Fruit fly (Drosophila melanogaster) whole organism: ENCODE measurements around the gene CG4768.

Experiments
- CG8478 ChIP-seq: fragments of >200 bp; optimal IDR thresholded peaks from 2 replicates; lab custom pipeline; 2018; ENCODE audit warnings: inconsistent platforms
- Dll ChIP-seq: fragments of >200 bp; optimal IDR thresholded peaks from 2 replicates; lab custom pipeline; 2017
- EcR ChIP-seq, 2 experiments: fragments of >200 bp; optimal IDR thresholded peaks; 2 replicates each; lab custom pipeline; 2017; ENCODE audit warnings: missing biosample characterization in 2 of 2, missing genetic modification characterization in 2 of 2, missing genetic modification reagents in 2 of 2
- pan ChIP-seq: fragments of >200 bp; optimal IDR thresholded peaks from 2 replicates; lab custom pipeline; 2017
- psq ChIP-seq: fragments of >200 bp; optimal IDR thresholded peaks from 2 replicates; lab custom pipeline; 2017
- usp ChIP-seq: fragments of >200 bp; optimal IDR thresholded peaks from 2 replicates; lab custom pipeline; 2017; ENCODE audit warnings: missing biosample characterization, missing genetic modification characterization, mixed read lengths

Gene CG4768

dm6 chrX:16791920-16792829 is at the start of gene CG4768:
CG4768 (plus strand) TSS chrX:16792119.
- TF ChIP-seq psq (lab: Kevin White, UChicago) (no peak), pan (no peak), CG8478 (lab: Kevin White, UChicago) (no peak)

dm6 chrX:16742547-16742946 is 49.4 kb upstream of the CG4768 start, which contains the start of gene Twdlalpha:
Twdlalpha (plus strand) TSS chrX:16742847.
- TF ChIP-seq CG8478 (lab: Kevin White, UChicago) (no peak), EcR (GFP tag; optimal IDR thresholded peaks at IDR 0.05; lab: Kevin White, UChicago) (no peak), usp (no peak), pan (no peak), Dll (lab: Kevin White, UChicago) (no peak), psq (lab: Kevin White, UChicago) (no peak)

- TF ChIP-seq EcR (GFP tag; optimal IDR thresholded peaks at IDR 0.05; lab: Kevin White, UChicago) (no peak), CG8478 (lab: Kevin White, UChicago) (no peak), psq (lab: Kevin White, UChicago) (no peak), Dll (lab: Kevin White, UChicago) (no peak), usp (no peak), pan (no peak)
These were observed 47.6 kb upstream of the CG4768 start for dm6 chrX:16744345-16744744.

DNA sequence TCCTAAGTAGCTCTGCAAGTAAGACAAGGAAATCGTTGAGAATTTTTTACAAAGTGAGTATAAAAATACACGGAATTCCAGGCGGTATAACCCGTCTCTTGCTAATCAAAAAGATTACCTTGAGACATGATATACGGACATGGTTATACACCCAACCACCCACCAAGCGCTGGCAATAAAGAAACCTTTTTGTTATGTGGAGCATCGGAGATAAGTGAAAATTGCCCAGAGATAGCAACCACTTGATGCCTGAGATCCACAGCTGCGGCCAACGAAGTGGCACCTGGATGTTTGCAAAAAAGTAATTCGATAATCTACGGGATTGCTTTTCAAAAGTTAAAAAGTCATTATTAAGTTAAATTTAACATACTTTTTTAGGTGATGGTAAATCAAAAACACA is 46.0 kb upstream of the CG4768 start:
- TF ChIP-seq psq (lab: Kevin White, UChicago) (no peak), CG8478 (lab: Kevin White, UChicago) (no peak), Dll (lab: Kevin White, UChicago) (no peak), usp (no peak)

DNA sequence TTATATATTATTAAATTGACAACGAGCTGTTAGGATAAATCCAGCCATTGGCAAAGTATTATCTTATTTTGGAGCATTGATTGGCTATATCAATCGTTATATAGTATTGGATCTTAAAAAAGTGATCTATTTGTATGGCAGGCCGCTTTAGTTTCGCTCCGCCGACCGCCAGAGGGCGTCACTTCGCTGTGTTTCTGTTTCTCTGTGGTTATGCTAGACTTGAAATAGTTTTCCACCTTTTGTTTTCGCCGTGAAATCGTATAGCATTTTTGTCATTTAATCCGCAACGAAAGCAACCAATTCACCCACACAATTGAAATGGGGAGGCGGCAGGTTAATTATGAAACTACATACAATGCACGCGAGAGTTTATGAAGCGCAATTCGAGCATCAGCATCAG is 45.1 kb upstream of the CG4768 start:
- TF ChIP-seq psq (lab: Kevin White, UChicago): no peak
- TF ChIP-seq pan: no peak
- TF ChIP-seq usp: no peak
- TF ChIP-seq EcR (GFP tag; optimal IDR thresholded peaks at IDR 0.05; lab: Kevin White, UChicago): no peak
- TF ChIP-seq Dll (lab: Kevin White, UChicago): no peak
- no peak for TF ChIP-seq CG8478 (lab: Kevin White, UChicago)

- TF ChIP-seq Dll (lab: Kevin White, UChicago): no peak
- no peak for TF ChIP-seq usp
- TF ChIP-seq CG8478 (lab: Kevin White, UChicago): no peak
- no peak for TF ChIP-seq EcR (GFP tag; optimal IDR thresholded peaks at IDR 0.05; lab: Kevin White, UChicago)
- no peak for TF ChIP-seq pan
- no peak for TF ChIP-seq psq (lab: Kevin White, UChicago)
These were observed 44.5 kb upstream of the CG4768 start for dm6 chrX:16747467-16747866.

dm6 chrX:16749324-16749723 is 42.6 kb upstream of the CG4768 start:
- TF ChIP-seq EcR (GFP tag; optimal IDR thresholded peaks at IDR 0.05; lab: Kevin White, UChicago) (no peak), Dll (lab: Kevin White, UChicago) (no peak), psq (lab: Kevin White, UChicago) (no peak), pan (no peak), usp (no peak), CG8478 (lab: Kevin White, UChicago) (no peak)

- TF ChIP-seq usp: no peak
- TF ChIP-seq CG8478 (lab: Kevin White, UChicago): no peak
- no peak for TF ChIP-seq EcR (GFP tag; optimal IDR thresholded peaks at IDR 0.05; lab: Kevin White, UChicago)
These were observed 41.0 kb upstream of the CG4768 start for dm6 chrX:16750712-16751578.

- no peak for TF ChIP-seq psq (lab: Kevin White, UChicago)
- TF ChIP-seq pan: no peak
- TF ChIP-seq usp: no peak
- no peak for TF ChIP-seq EcR (GFP tag; optimal IDR thresholded peaks at IDR 0.05; lab: Kevin White, UChicago)
- TF ChIP-seq Dll (lab: Kevin White, UChicago): no peak
- no peak for TF ChIP-seq CG8478 (lab: Kevin White, UChicago)
These were observed 40.3 kb upstream of the CG4768 start, which contains the start of gene goe for dm6 chrX:16751579-16752156. goe (minus strand) TSS chrX:16751910.

dm6 chrX:16753066-16753465 is 38.9 kb upstream of the CG4768 start:
- TF ChIP-seq Dll (lab: Kevin White, UChicago): no peak
- TF ChIP-seq EcR (GFP tag; optimal IDR thresholded peaks at IDR 0.05; lab: Kevin White, UChicago): no peak
- TF ChIP-seq CG8478 (lab: Kevin White, UChicago): no peak
- no peak for TF ChIP-seq psq (lab: Kevin White, UChicago)
- no peak for TF ChIP-seq usp
- TF ChIP-seq pan: no peak

- TF ChIP-seq psq (lab: Kevin White, UChicago) (no peak), CG8478 (lab: Kevin White, UChicago) (no peak), usp (no peak), EcR (GFP tag; optimal IDR thresholded peaks at IDR 0.05; lab: Kevin White, UChicago) (no peak)
These were observed 34.3 kb upstream of the CG4768 start for dm6 chrX:16757645-16758044.

- TF ChIP-seq CG8478 (lab: Kevin White, UChicago): no peak
- no peak for TF ChIP-seq Dll (lab: Kevin White, UChicago)
- no peak for TF ChIP-seq usp
- no peak for TF ChIP-seq EcR (GFP tag; optimal IDR thresholded peaks at IDR 0.05; lab: Kevin White, UChicago)
- TF ChIP-seq psq (lab: Kevin White, UChicago): no peak
- no peak for TF ChIP-seq pan
These were observed 31.4 kb upstream of the CG4768 start for dm6 chrX:16760542-16760941.
